Worm (Caenorhabditis elegans) whole organism, mixed stage, embryonic: Measurements from ENCODE around the gene F22H10.1.

Experiments used
- hlh-1 ChIP-seq: fragments of 150-350 bp; optimal IDR thresholded peaks from 2 replicates; lab custom pipeline; 2014; ENCODE audit warnings: missing biosample characterization, missing genetic modification reagents, missing genetic modification characterization
- nhr-12 ChIP-seq: fragments of 150-350 bp; optimal IDR thresholded peaks from 2 replicates; lab custom pipeline; 2014; ENCODE audit warnings: missing biosample characterization, missing genetic modification characterization
- unc-39 ChIP-seq: fragments of 150-350 bp; optimal IDR thresholded peaks from 2 replicates; lab custom pipeline; 2014; ENCODE audit warnings: missing biosample characterization, missing genetic modification characterization

DNA sequence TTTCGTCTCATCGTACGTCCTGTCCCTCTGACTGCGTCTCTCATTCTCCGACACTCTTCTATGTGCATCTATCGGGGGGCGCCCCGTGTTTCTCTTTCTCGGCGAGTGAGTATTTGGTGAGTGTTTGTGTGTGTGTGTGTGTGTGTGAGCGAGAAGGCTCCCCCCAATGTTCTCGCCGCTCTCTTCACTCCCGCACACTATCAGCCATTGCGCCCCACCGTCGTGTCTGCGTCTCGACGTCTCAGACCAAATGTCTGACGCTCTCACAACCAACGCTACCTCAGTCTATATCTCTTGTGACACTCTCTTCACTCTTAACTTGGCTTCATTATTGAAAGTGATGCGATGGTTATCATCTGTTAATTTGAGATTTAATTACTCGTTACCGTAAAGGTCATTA is 24.6 kb downstream of the F22H10.1 start:
- TF ChIP-seq hlh-1 (tag; lab: Kevin White, UChicago): peak; percentile 59
- no peak for TF ChIP-seq nhr-12
- no peak for TF ChIP-seq unc-39 (tag; lab: Kevin White, UChicago)
